Fruit fly (Drosophila melanogaster): ENCODE measurements around the gene MagR.

MagR gene

DNA sequence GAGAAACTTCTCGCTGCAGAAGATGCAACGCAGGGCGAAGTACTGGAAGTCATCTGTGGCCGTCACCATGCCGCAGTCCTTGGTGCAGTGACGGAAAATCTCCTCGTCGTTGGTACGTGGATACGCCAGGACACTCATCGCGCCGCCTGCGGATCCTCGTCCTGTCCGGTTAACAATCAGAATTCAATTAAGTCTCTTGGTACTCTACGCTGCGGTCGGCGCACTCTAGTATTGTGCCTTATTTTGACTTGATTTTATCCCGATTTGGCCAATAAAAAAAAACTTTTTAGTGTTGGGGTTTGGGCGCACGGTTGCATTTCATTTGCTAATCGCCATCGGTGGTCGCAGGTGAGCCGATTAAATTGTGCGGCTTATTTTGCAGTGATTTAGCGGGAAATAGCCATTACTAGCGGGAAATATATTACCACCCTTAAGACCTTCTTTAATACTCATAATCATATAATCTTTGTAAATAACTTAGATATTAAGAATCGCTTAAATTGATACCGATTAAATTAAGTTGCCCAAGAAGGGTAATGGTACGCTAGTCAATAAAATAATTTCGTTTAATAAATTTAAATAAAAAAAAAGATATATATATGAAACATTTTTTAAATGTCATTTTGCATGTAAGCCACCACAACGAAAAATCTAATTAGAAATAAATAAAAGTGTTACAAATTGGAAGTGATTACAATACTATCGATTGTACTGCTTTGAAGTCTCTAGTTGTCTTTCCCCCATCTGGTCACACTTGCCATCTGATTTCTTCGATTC is 12.0 kb downstream of the MagR start, which contains the start of the genes CG8944 and CCT6:
CG8944 (minus strand) TSS at position 327 of the 777 bp plus-strand sequence.
CCT6 (plus strand) TSS at position 744 of the 777 bp plus-strand sequence.
- TF ChIP-seq ci (GFP tag; IDR thresholded peaks at IDR 0.05) (0 out of 3 replicates have a peak, but pooled peaks have one; percentile 19), CG12659 (GFP tag; optimal IDR thresholded peaks at IDR 0.05) (peak; percentile 18), wdn (GFP tag; IDR thresholded peaks at IDR 0.05) (no peak), HLH3B (GFP tag; IDR thresholded peaks at IDR 0.05) (no peak), emc (GFP tag; optimal IDR thresholded peaks at IDR 0.05) (no peak), sim (GFP tag; IDR thresholded peaks at IDR 0.05) (no peak), CG15479 (GFP tag; optimal IDR thresholded peaks at IDR 0.05) (no peak), gem (tag; optimal IDR thresholded peaks at IDR 0.05) (no peak), CG2116 (GFP tag; optimal IDR thresholded peaks at IDR 0.05) (peak; percentile 96), Hr3 (GFP tag; optimal IDR thresholded peaks at IDR 0.05) (peak; percentile 28), nau (GFP tag; optimal IDR thresholded peaks at IDR 0.05) (no peak), cwo (GFP tag; optimal IDR thresholded peaks at IDR 0.05) (no peak), Mad (GFP tag; optimal IDR thresholded peaks at IDR 0.05) (no peak), CG3838 (GFP tag; optimal IDR thresholded peaks at IDR 0.05) (no peak), p53 (GFP tag; optimal IDR thresholded peaks at IDR 0.05) (no peak), slbo (GFP tag; IDR thresholded peaks at IDR 0.05) (peak; percentile 50), az2 (GFP tag; optimal IDR thresholded peaks at IDR 0.05) (peak; percentile 17), vnd (GFP tag; IDR thresholded peaks at IDR 0.05; ENCODE audit: partially characterized antibody) (peak; percentile 35; the same call in 1 of the 3 replicates), sr (GFP tag; IDR thresholded peaks at IDR 0.05) (no peak), CG7963 (GFP tag; IDR thresholded peaks at IDR 0.05; ENCODE audit: partially characterized antibody) (peak; percentile 17; the same call in 1 of the 3 replicates), Ets97D (GFP tag; optimal IDR thresholded peaks at IDR 0.05) (peak; percentile 17), phol (tag; optimal IDR thresholded peaks at IDR 0.05) (peak; percentile 36), twi (tag; optimal IDR thresholded peaks at IDR 0.05) (no peak), CHES-1-like (GFP tag; optimal IDR thresholded peaks at IDR 0.05) (no peak), bsh (GFP tag; optimal IDR thresholded peaks at IDR 0.05) (no peak), CG9215 (GFP tag; IDR thresholded peaks at IDR 0.05) (0 out of 2 replicates have a peak, but pooled peaks have one; percentile 31), CG12071 (GFP tag; optimal IDR thresholded peaks at IDR 0.05) (no peak), ind (GFP tag; optimal IDR thresholded peaks at IDR 0.05) (peak; percentile 20), CG14965 (GFP tag; optimal IDR thresholded peaks at IDR 0.05; ENCODE audit: borderline replicate concordance) (no peak), sug (tag; optimal IDR thresholded peaks at IDR 0.05) (peak; percentile 14), zfh1 (GFP tag; IDR thresholded peaks at IDR 0.05) (no peak), insv (GFP tag; optimal IDR thresholded peaks at IDR 0.05) (peak in 1 of 2 experiments; percentile 93), Mrtf (GFP tag; IDR thresholded peaks at IDR 0.05) (no peak), CG32532 (GFP tag; IDR thresholded peaks at IDR 0.05) (0 out of 2 replicates have a peak, but pooled peaks have one; percentile 38), ab (GFP tag; optimal IDR thresholded peaks at IDR 0.05) (no peak), Opbp (GFP tag; IDR thresholded peaks at IDR 0.05; ENCODE audit: partially characterized antibody) (peak; percentile 40; the same call in 1 of the 3 replicates), Ets65A (GFP tag) (peak; percentile 81), amos (GFP tag; IDR thresholded peaks at IDR 0.05; ENCODE audit: partially characterized antibody) (peak; percentile 49), B-H1 (GFP tag; IDR thresholded peaks at IDR 0.05) (no peak), fd3F (GFP tag; optimal IDR thresholded peaks at IDR 0.05) (no peak), BEAF-32 (GFP tag; optimal IDR thresholded peaks at IDR 0.05) (peak; percentile 65), hbn (GFP tag; IDR thresholded peaks at IDR 0.05; ENCODE audit: partially characterized antibody) (no peak), CG6689 (GFP tag; IDR thresholded peaks at IDR 0.05) (0 out of 2 replicates have a peak, but pooled peaks have one; percentile 6), CG31365 (tag; optimal IDR thresholded peaks at IDR 0.05) (no peak), crp (GFP tag; optimal IDR thresholded peaks at IDR 0.05) (peak in 1 of 2 experiments; percentile 32), Scr (GFP tag; IDR thresholded peaks at IDR 0.05; ENCODE audit: partially characterized antibody) (peak; percentile 57), CG15514 (GFP tag; optimal IDR thresholded peaks at IDR 0.05) (peak; percentile 30), tin (GFP tag; optimal IDR thresholded peaks at IDR 0.05) (peak; percentile 14)

All from whole organism, embryonic.